Worm (Caenorhabditis elegans): ENCODE measurements around the gene alg-1.

- TF ChIP-seq dao-5 (tag; optimal IDR thresholded peaks at IDR 0.05), result no peak
- TF ChIP-seq him-1 (tag; optimal IDR thresholded peaks at IDR 0.05), result no peak
- no peak for TF ChIP-seq W03F9.2 (tag; optimal IDR thresholded peaks at IDR 0.05)
These were observed 41.8 kb downstream of the alg-1 start, which contains the start of gene C31E10.11 for ce11 chrX:13990680-13991079.
